Fruit fly (Drosophila melanogaster) whole organism, embryonic: Measurements from ENCODE around the gene Cpr78E.

Experiments
- Adf1 ChIP-seq: fragments of 200-800 bp; sonication (Bioruptor generic); IDR thresholded peaks from 2 replicates; pipeline ENCODE4 v1.3.6; 2022; ENCODE audit warnings: missing biosample characterization, missing genetic modification characterization
- BtbVII ChIP-seq: fragments of 200-800 bp; sonication (Bioruptor generic); optimal IDR thresholded peaks from 3 replicates; lab custom pipeline; 2017; ENCODE audit warnings: missing biosample characterization, mild to moderate bottlenecking, missing genetic modification characterization
- CG10267 ChIP-seq: fragments of 200-800 bp; sonication (Bioruptor generic); optimal IDR thresholded peaks from 2 replicates; lab custom pipeline; 2018; ENCODE audit warnings: missing biosample characterization, mild to moderate bottlenecking, missing genetic modification characterization, moderate library complexity
- CG10462 ChIP-seq: fragments of 200-800 bp; sonication (Bioruptor generic); optimal IDR thresholded peaks from 2 replicates; lab custom pipeline; 2016; ENCODE audit warnings: missing biosample characterization, missing genetic modification characterization
- CG11398 ChIP-seq: fragments of 200-800 bp; sonication (Bioruptor generic); optimal IDR thresholded peaks from 2 replicates; lab custom pipeline; 2016; ENCODE audit warnings: missing biosample characterization, missing genetic modification characterization
- CG11560 ChIP-seq: fragments of 200-800 bp; sonication (Bioruptor generic); IDR thresholded peaks from 3 replicates; pipeline ENCODE4 v1.3.6; 2022; ENCODE audit warnings: missing biosample characterization, missing genetic modification characterization
- CG11696 ChIP-seq: fragments of 200-800 bp; sonication (Bioruptor generic); IDR thresholded peaks from 2 replicates; pipeline ENCODE4 v1.3.6; 2022; ENCODE audit warnings: missing biosample characterization, missing genetic modification characterization
- CG12744 ChIP-seq: fragments of 200-800 bp; sonication (Bioruptor generic); optimal IDR thresholded peaks from 2 replicates; lab custom pipeline; 2016; ENCODE audit warnings: missing biosample characterization, missing genetic modification characterization
- CG12942 ChIP-seq: fragments of 200-800 bp; sonication (Bioruptor generic); optimal IDR thresholded peaks from 3 replicates; lab custom pipeline; 2016; ENCODE audit warnings: missing biosample characterization, missing genetic modification characterization
- CG13287 ChIP-seq: fragments of 200-800 bp; sonication (Bioruptor generic); IDR thresholded peaks from 2 replicates; pipeline ENCODE4 v1.3.6; 2022; ENCODE audit warnings: missing biosample characterization, missing genetic modification characterization; ENCODE audit not compliant: partially characterized antibody
- CG13624 ChIP-seq: fragments of 200-800 bp; sonication (Bioruptor generic); optimal IDR thresholded peaks from 2 replicates; lab custom pipeline; 2016; ENCODE audit warnings: missing biosample characterization, missing genetic modification characterization
- CG15479 ChIP-seq: fragments of 200-800 bp; sonication (Bioruptor generic); optimal IDR thresholded peaks from 3 replicates; lab custom pipeline; 2019; ENCODE audit warnings: missing biosample characterization, mild to moderate bottlenecking, missing genetic modification characterization, moderate library complexity
- CG16815 ChIP-seq: fragments of 200-800 bp; sonication (Bioruptor generic); optimal IDR thresholded peaks from 3 replicates; lab custom pipeline; 2017; ENCODE audit warnings: missing biosample characterization, mild to moderate bottlenecking, missing genetic modification characterization
- CG16863 ChIP-seq: fragments of 200-800 bp; sonication (Bioruptor generic); optimal IDR thresholded peaks from 3 replicates; lab custom pipeline; 2016; ENCODE audit warnings: missing biosample characterization, missing genetic modification characterization
- CG1792 ChIP-seq: fragments of 200-800 bp; sonication (Bioruptor generic); optimal IDR thresholded peaks from 2 replicates; lab custom pipeline; 2016; ENCODE audit warnings: missing biosample characterization, missing genetic modification characterization
- CG18011 ChIP-seq: fragments of 200-800 bp; sonication (Bioruptor generic); optimal IDR thresholded peaks from 2 replicates; lab custom pipeline; 2017; ENCODE audit warnings: missing biosample characterization, missing genetic modification characterization, mild to moderate bottlenecking, moderate library complexity, missing genotype
- CG2116 ChIP-seq: fragments of 200-800 bp; sonication (Bioruptor generic); optimal IDR thresholded peaks from 3 replicates; lab custom pipeline; 2018; ENCODE audit warnings: missing biosample characterization, mild to moderate bottlenecking, missing genetic modification characterization
- CG2875 ChIP-seq: fragments of 200-800 bp; sonication (Bioruptor generic); optimal IDR thresholded peaks from 2 replicates; lab custom pipeline; 2017; ENCODE audit warnings: missing biosample characterization, mild to moderate bottlenecking, missing genetic modification characterization, missing genetic modification reagents
- CG30020 ChIP-seq: fragments of 200-800 bp; optimal IDR thresholded peaks from 2 replicates; lab custom pipeline; 2019; ENCODE audit warnings: missing biosample characterization, mild to moderate bottlenecking, missing genetic modification characterization, moderate library complexity
- CG31441 ChIP-seq: fragments of 200-800 bp; sonication (Bioruptor generic); IDR thresholded peaks from 2 replicates; pipeline ENCODE4 v1.3.6; 2022; ENCODE audit warnings: missing biosample characterization, missing genetic modification characterization
- CG33557 ChIP-seq: fragments of 200-800 bp; sonication (Bioruptor generic); optimal IDR thresholded peaks from 2 replicates; lab custom pipeline; 2019; ENCODE audit warnings: missing biosample characterization, mild to moderate bottlenecking, missing genetic modification characterization, moderate library complexity
- CG6689 ChIP-seq: fragments of 200-800 bp; sonication (Bioruptor generic); IDR thresholded peaks from 2 replicates; pipeline ENCODE4 v1.3.6; 2022; ENCODE audit warnings: missing biosample characterization, missing genetic modification characterization
- CG8359 ChIP-seq: fragments of 200-800 bp; sonication (Bioruptor generic); optimal IDR thresholded peaks from 2 replicates; lab custom pipeline; 2017; ENCODE audit warnings: missing biosample characterization, mild to moderate bottlenecking, missing genetic modification characterization, borderline replicate concordance
- CG9932 ChIP-seq: fragments of 200-800 bp; sonication (Bioruptor generic); IDR thresholded peaks from 2 replicates; pipeline ENCODE4 v1.3.6; 2022; ENCODE audit warnings: missing biosample characterization, missing genetic modification characterization
- Chrac-16 ChIP-seq: fragments of 200-800 bp; sonication (Bioruptor generic); optimal IDR thresholded peaks from 3 replicates; lab custom pipeline; 2016; ENCODE audit warnings: missing biosample characterization, missing genetic modification characterization
- E2f2 ChIP-seq: fragments of 200-800 bp; sonication (Bioruptor generic); IDR thresholded peaks from 2 replicates; pipeline ENCODE4 v1.3.6; 2022; ENCODE audit warnings: missing biosample characterization, missing genetic modification characterization
- Ets65A ChIP-seq: fragments of 200-800 bp; sonication (Bioruptor generic); peaks from one replicate; lab custom pipeline; 2016; ENCODE audit warnings: missing biosample characterization, missing genetic modification characterization
- Hmx ChIP-seq: fragments of 200-800 bp; sonication (Bioruptor generic); optimal IDR thresholded peaks from 2 replicates; lab custom pipeline; 2016; ENCODE audit warnings: missing biosample characterization, missing genetic modification characterization
- Hr3 ChIP-seq: fragments of 200-800 bp; sonication (Bioruptor generic); optimal IDR thresholded peaks from 3 replicates; lab custom pipeline; 2016; ENCODE audit warnings: missing biosample characterization, missing genetic modification characterization
- Mad ChIP-seq: fragments of 200-800 bp; sonication (Bioruptor generic); optimal IDR thresholded peaks from 2 replicates; lab custom pipeline; 2016; ENCODE audit warnings: missing biosample characterization, missing genetic modification characterization
- Side ChIP-seq: fragments of 200-800 bp; sonication (Bioruptor generic); optimal IDR thresholded peaks from 2 replicates; lab custom pipeline; 2016; ENCODE audit warnings: missing biosample characterization, missing genetic modification characterization
- Sry-δ ChIP-seq: fragments of 200-800 bp; sonication (Bioruptor generic); optimal IDR thresholded peaks from 2 replicates; lab custom pipeline; 2016; ENCODE audit warnings: missing biosample characterization, missing genetic modification characterization
- Ssrp ChIP-seq: fragments of 200-800 bp; sonication (Bioruptor generic); optimal IDR thresholded peaks from 2 replicates; lab custom pipeline; 2018; ENCODE audit warnings: missing biosample characterization, mild to moderate bottlenecking, missing genetic modification characterization, moderate library complexity
- TFAM ChIP-seq: fragments of 200-800 bp; sonication (Bioruptor generic); optimal IDR thresholded peaks from 2 replicates; lab custom pipeline; 2017; ENCODE audit warnings: missing biosample characterization, missing genetic modification characterization, inconsistent platforms
- ara ChIP-seq: fragments of 200-800 bp; sonication (Bioruptor generic); IDR thresholded peaks from 2 replicates; pipeline ENCODE4 v1.3.6; 2022; ENCODE audit warnings: missing biosample characterization, missing genetic modification characterization
- bcd ChIP-seq: fragments of 200-800 bp; sonication (Bioruptor generic); optimal IDR thresholded peaks from 2 replicates; lab custom pipeline; 2017; ENCODE audit warnings: missing biosample characterization, mild to moderate bottlenecking, missing genetic modification characterization
- cad ChIP-seq: fragments of >200 bp; optimal IDR thresholded peaks from 2 replicates; lab custom pipeline; 2017; ENCODE audit warnings: missing biosample characterization, missing genetic modification characterization
- caup ChIP-seq: fragments of 200-800 bp; sonication (Bioruptor generic); optimal IDR thresholded peaks from 3 replicates; lab custom pipeline; 2017; ENCODE audit warnings: missing biosample characterization, mild to moderate bottlenecking, missing genetic modification characterization, moderate library complexity; ENCODE audit not compliant: severe bottlenecking
- dimm ChIP-seq: fragments of 200-800 bp; sonication (Bioruptor generic); IDR thresholded peaks from 2 replicates; pipeline ENCODE4 v1.3.6; 2022; ENCODE audit warnings: missing biosample characterization, missing genetic modification characterization
- her ChIP-seq: fragments of 200-800 bp; sonication (Bioruptor generic); optimal IDR thresholded peaks from 2 replicates; lab custom pipeline; 2016; ENCODE audit warnings: missing biosample characterization, missing genetic modification characterization
- jing ChIP-seq: fragments of 200-800 bp; sonication (Bioruptor generic); optimal IDR thresholded peaks from 2 replicates; lab custom pipeline; 2018; ENCODE audit warnings: missing biosample characterization, mild to moderate bottlenecking, missing genetic modification characterization
- jumu ChIP-seq: fragments of 200-800 bp; sonication (Bioruptor generic); optimal IDR thresholded peaks from 3 replicates; lab custom pipeline; 2016; ENCODE audit warnings: missing biosample characterization, missing genetic modification characterization
- kay ChIP-seq: fragments of 200-800 bp; sonication (Bioruptor generic); optimal IDR thresholded peaks from 2 replicates; lab custom pipeline; 2016; ENCODE audit warnings: missing biosample characterization, missing genetic modification characterization
- ken ChIP-seq: fragments of 200-800 bp; sonication (Bioruptor generic); IDR thresholded peaks from 3 replicates; pipeline ENCODE4 v1.3.6; 2022; ENCODE audit warnings: missing biosample characterization, missing genetic modification characterization
- kni ChIP-seq: fragments of 200-800 bp; sonication (Bioruptor generic); optimal IDR thresholded peaks from 3 replicates; lab custom pipeline; 2017; ENCODE audit warnings: mild to moderate bottlenecking, missing biosample characterization, missing genetic modification reagents, missing genetic modification characterization
- mam ChIP-seq: fragments of 200-800 bp; sonication (Bioruptor generic); optimal IDR thresholded peaks from 3 replicates; lab custom pipeline; 2016; ENCODE audit warnings: missing biosample characterization, missing genetic modification characterization
- odd ChIP-seq: fragments of 200-800 bp; sonication (Bioruptor generic); optimal IDR thresholded peaks from 2 replicates; lab custom pipeline; 2017; ENCODE audit warnings: missing biosample characterization, mild to moderate bottlenecking, missing genetic modification characterization
- otp ChIP-seq: fragments of 200-800 bp; sonication (Bioruptor generic); IDR thresholded peaks from 3 replicates; pipeline ENCODE4, ENCODE4 v1.3.6; 2022; ENCODE audit warnings: missing biosample characterization, missing genetic modification characterization
- tio ChIP-seq: fragments of 200-800 bp; sonication (Bioruptor generic); optimal IDR thresholded peaks from 2 replicates; lab custom pipeline; 2017; ENCODE audit warnings: missing biosample characterization, missing genetic modification characterization, inconsistent platforms
- trh ChIP-seq: fragments of 200-800 bp; sonication (Bioruptor generic); optimal IDR thresholded peaks from 2 replicates; lab custom pipeline; 2016; ENCODE audit warnings: missing biosample characterization, missing genetic modification characterization
- zf30C ChIP-seq: fragments of 200-800 bp; sonication (Bioruptor generic); optimal IDR thresholded peaks from 3 replicates; lab custom pipeline; 2018; ENCODE audit warnings: missing biosample characterization, mild to moderate bottlenecking, missing genetic modification characterization

The Cpr78E gene

dm6 chr3L:21679687-21680086, 12.9 kb upstream of the Cpr78E start, which contains the start of the genes Als2 and CG11248 (continued):
- TF ChIP-seq Chrac-16 (GFP tag; lab: Kevin White, UChicago), result peak; percentile 70
- peak; percentile 29 for TF ChIP-seq CG11398 (GFP tag; lab: Kevin White, UChicago)
- peak; percentile 60 for TF ChIP-seq Sry-δ (GFP tag; lab: Kevin White, UChicago)
- TF ChIP-seq Hmx (GFP tag; lab: Kevin White, UChicago), result no peak
- no peak for TF ChIP-seq CG8359 (GFP tag; lab: Kevin White, UChicago)
- TF ChIP-seq CG15479 (GFP tag; lab: Kevin White, UChicago), result no peak
- no peak for TF ChIP-seq BtbVII (GFP tag; lab: Kevin White, UChicago)
- no peak for TF ChIP-seq dimm (GFP tag; lab: Robert Waterston, UW)
- peak; percentile 24; the same call in 1 of the 2 replicates for TF ChIP-seq Adf1
- TF ChIP-seq CG10267 (tag; lab: Kevin White, UChicago), result peak; percentile 73
- TF ChIP-seq odd, result no peak
- TF ChIP-seq kay (GFP tag; lab: Kevin White, UChicago), result peak; percentile 49
- peak; percentile 69 for TF ChIP-seq CG33557
- TF ChIP-seq CG18011 (GFP tag; lab: Kevin White, UChicago), result no peak
- TF ChIP-seq Ssrp, result peak; percentile 80
- TF ChIP-seq CG11696 (GFP tag; lab: Robert Waterston, UW), result no peak
- TF ChIP-seq E2f2, result peak; percentile 32; the same call in 1 of the 2 replicates
- TF ChIP-seq otp, result peak; percentile 34; the same call in 1 of the 3 replicates
- peak; percentile 82 for TF ChIP-seq CG9932
- peak; percentile 67 for TF ChIP-seq Mad
- TF ChIP-seq kni (GFP tag; lab: Kevin White, UChicago), result no peak
- peak; percentile 30 for TF ChIP-seq CG10462 (GFP tag; lab: Kevin White, UChicago)
- TF ChIP-seq mam (GFP tag; lab: Kevin White, UChicago), result peak; percentile 77
- no peak for TF ChIP-seq her (GFP tag; lab: Kevin White, UChicago)
- TF ChIP-seq tio, result no peak
- TF ChIP-seq CG13287 (GFP tag; lab: Robert Waterston, UW), result 0 out of 2 replicates have a peak, but pooled peaks have one; percentile 8
- peak; percentile 60 for TF ChIP-seq CG2116
- no peak for TF ChIP-seq zf30C (GFP tag; lab: Kevin White, UChicago)
- peak; percentile 60 for TF ChIP-seq jumu (GFP tag; lab: Kevin White, UChicago)
- peak; percentile 76 for TF ChIP-seq Hr3
- TF ChIP-seq CG13624 (GFP tag; lab: Kevin White, UChicago), result peak; percentile 69
- TF ChIP-seq CG16863 (GFP tag; lab: Kevin White, UChicago), result peak; percentile 49
- 0 out of 3 replicates have a peak, but pooled peaks have one; percentile 25 for TF ChIP-seq CG11560 (tag; lab: Robert Waterston, UW)
- TF ChIP-seq jing (GFP tag; lab: Kevin White, UChicago), result peak; percentile 3
- TF ChIP-seq TFAM (GFP tag; lab: Kevin White, UChicago), result no peak
- TF ChIP-seq ken (GFP tag; lab: Robert Waterston, UW), result peak; percentile 67; the same call in 1 of the 3 replicates
- TF ChIP-seq Ets65A, result peak; percentile 96
- no peak for TF ChIP-seq caup (GFP tag; lab: Kevin White, UChicago)
- peak; percentile 67 for TF ChIP-seq bcd (GFP tag; lab: Kevin White, UChicago)
- peak; percentile 74 for TF ChIP-seq CG6689 (GFP tag; lab: Robert Waterston, UW)
- peak; percentile 78 for TF ChIP-seq CG31441
- TF ChIP-seq trh (GFP tag; lab: Kevin White, UChicago), result peak; percentile 24
- TF ChIP-seq Side (GFP tag; lab: Kevin White, UChicago), result peak; percentile 59
- TF ChIP-seq CG16815 (GFP tag; lab: Kevin White, UChicago), result peak; percentile 57
- TF ChIP-seq CG12942, result peak; percentile 62
- TF ChIP-seq cad (GFP tag; lab: Kevin White, UChicago), result no peak
- TF ChIP-seq CG1792 (GFP tag; lab: Kevin White, UChicago), result peak; percentile 26
- TF ChIP-seq CG30020, result peak; percentile 84
- no peak for TF ChIP-seq ara (GFP tag; lab: Robert Waterston, UW)
- no peak for TF ChIP-seq CG12744 (GFP tag; lab: Kevin White, UChicago)
- no peak for TF ChIP-seq CG2875 (GFP tag; lab: Kevin White, UChicago)
